Fruit fly (Drosophila melanogaster): Measurements from ENCODE around the gene CG13310.

- TF ChIP-seq CG11617 (GFP tag; optimal IDR thresholded peaks at IDR 0.05) (no peak), kay (GFP tag; ENCODE audit: borderline replicate concordance) (no peak), cic (GFP tag; optimal IDR thresholded peaks at IDR 0.05) (no peak), CG7101 (tag; optimal IDR thresholded peaks at IDR 0.05) (no peak), Mnt (GFP tag; optimal IDR thresholded peaks at IDR 0.05) (no peak), toe (GFP tag; optimal IDR thresholded peaks at IDR 0.05) (no peak), ovo (GFP tag; optimal IDR thresholded peaks at IDR 0.05) (no peak), CG1620 (GFP tag; optimal IDR thresholded peaks at IDR 0.05) (no peak), CG7045 (GFP tag; optimal IDR thresholded peaks at IDR 0.05) (no peak)
These were observed 34.2 kb upstream of the CG13310 start for dm6 chr3L:8834486-8834885.

All from whole organism, adult.